Worm (Caenorhabditis elegans) whole organism, L2 larva: ENCODE results near the gene mrps-18B.
A peak's percentile ranks its signal among the peaks of the same experiment; 100 is the strongest.

Experiments
- C34F6.9 ChIP-seq: fragments of 150-350 bp; optimal IDR thresholded peaks from 2 replicates; lab custom pipeline; 2014; ENCODE audit warnings: missing biosample characterization, missing genetic modification characterization
- F13H6.1 ChIP-seq: sonication (generic microtip); optimal IDR thresholded peaks from 2 replicates; lab custom pipeline; 2016; ENCODE audit warnings: missing genetic modification characterization, missing compliant biosample characterization
- R02D3.7 ChIP-seq: fragments of 150-350 bp; optimal IDR thresholded peaks from 2 replicates; lab custom pipeline; 2014; ENCODE audit warnings: missing biosample characterization, missing genetic modification characterization
- Y55F3AM.14 ChIP-seq: fragments of 200-800 bp; sonication (Bioruptor generic); optimal IDR thresholded peaks from 2 replicates; lab custom pipeline; 2018; ENCODE audit warnings: mild to moderate bottlenecking, missing genetic modification characterization, missing compliant biosample characterization
- alr-1 ChIP-seq: fragments of 150-350 bp; optimal IDR thresholded peaks from 2 replicates; lab custom pipeline; 2014; ENCODE audit warnings: missing biosample characterization, missing genetic modification characterization
- ama-1 ChIP-seq: fragments of 150-350 bp; optimal IDR thresholded peaks from 2 replicates; lab custom pipeline; 2018; ENCODE audit warnings: inconsistent platforms
- blmp-1 ChIP-seq: sonication (generic microtip); optimal IDR thresholded peaks from 2 replicates; lab custom pipeline; 2017; ENCODE audit warnings: missing genetic modification characterization, mild to moderate bottlenecking, missing compliant biosample characterization, antibody characterized with exemption, moderate library complexity; ENCODE audit not compliant: insufficient read depth
- crh-2 ChIP-seq: sonication (generic microtip); optimal IDR thresholded peaks from 2 replicates; lab custom pipeline; 2017; ENCODE audit warnings: missing biosample characterization, missing genetic modification characterization
- dmd-4 ChIP-seq: sonication (generic microtip); optimal IDR thresholded peaks from 2 replicates; lab custom pipeline; 2017; ENCODE audit warnings: missing biosample characterization, missing genetic modification characterization
- egl-27 ChIP-seq: sonication (generic microtip); optimal IDR thresholded peaks from 3 replicates; lab custom pipeline; 2017; ENCODE audit warnings: missing biosample characterization, missing genetic modification reagents, missing genetic modification characterization
- elt-1 ChIP-seq: fragments of 150-350 bp; optimal IDR thresholded peaks from 2 replicates; lab custom pipeline; 2014; ENCODE audit warnings: missing biosample characterization, missing genetic modification characterization
- elt-3 ChIP-seq: sonication (generic microtip); optimal IDR thresholded peaks from 2 replicates; lab custom pipeline; 2017; ENCODE audit warnings: missing biosample characterization, missing genetic modification characterization
- fos-1 ChIP-seq: fragments of 150-350 bp; optimal IDR thresholded peaks from 2 replicates; lab custom pipeline; 2014; ENCODE audit warnings: missing biosample characterization, missing genetic modification characterization
- gmeb-1 ChIP-seq: fragments of 150-350 bp; optimal IDR thresholded peaks from 2 replicates; lab custom pipeline; 2014; ENCODE audit warnings: missing biosample characterization, missing genetic modification characterization
- lin-11 ChIP-seq: fragments of 150-350 bp; sonication (generic microtip); optimal IDR thresholded peaks from 2 replicates; lab custom pipeline; 2014; ENCODE audit warnings: missing biosample characterization, missing genetic modification characterization, inconsistent platforms, mixed read lengths
- lin-13 ChIP-seq: fragments of 150-350 bp; optimal IDR thresholded peaks from 2 replicates; lab custom pipeline; 2014; ENCODE audit warnings: missing biosample characterization, missing genetic modification reagents, missing genetic modification characterization
- lin-39 ChIP-seq: fragments of 150-350 bp; optimal IDR thresholded peaks from 2 replicates; lab custom pipeline; 2014; ENCODE audit warnings: missing biosample characterization, missing genetic modification reagents, missing genetic modification characterization
- lsy-2 ChIP-seq, 2 experiments: fragments of 150-350 bp in 1 of 2; sonication (generic microtip) in 1 of 2; optimal IDR thresholded peaks; 2 replicates each; lab custom pipeline; 2014 to 2017; ENCODE audit warnings: missing biosample characterization in 2 of 2, missing genetic modification characterization in 2 of 2
- mab-5 ChIP-seq: fragments of 150-350 bp; optimal IDR thresholded peaks from 2 replicates; lab custom pipeline; 2014; ENCODE audit warnings: missing biosample characterization, missing genetic modification characterization
- mbf-1 ChIP-seq: sonication (generic microtip); optimal IDR thresholded peaks from 2 replicates; lab custom pipeline; 2017; ENCODE audit warnings: missing biosample characterization, missing genetic modification characterization
- mdl-1 ChIP-seq, 2 experiments: fragments of 150-350 bp in 1 of 2; sonication (generic microtip) in 1 of 2; optimal IDR thresholded peaks; 2 replicates each; lab custom pipeline; 2017; ENCODE audit warnings: missing biosample characterization in 2 of 2, missing genetic modification characterization in 2 of 2
- nhr-11 ChIP-seq: fragments of 150-350 bp; optimal IDR thresholded peaks from 2 replicates; lab custom pipeline; 2014; ENCODE audit warnings: missing biosample characterization, missing genetic modification characterization
- nhr-129 ChIP-seq: fragments of 150-350 bp; optimal IDR thresholded peaks from 2 replicates; lab custom pipeline; 2014; ENCODE audit warnings: missing biosample characterization, missing genetic modification characterization
- nhr-21 ChIP-seq: fragments of 150-350 bp; optimal IDR thresholded peaks from 2 replicates; lab custom pipeline; 2014; ENCODE audit warnings: missing biosample characterization, missing genetic modification characterization
- nhr-23 ChIP-seq: fragments of 150-350 bp; optimal IDR thresholded peaks from 2 replicates; lab custom pipeline; 2014; ENCODE audit warnings: missing biosample characterization, missing genetic modification reagents, missing genetic modification characterization
- nhr-77 ChIP-seq: fragments of 150-350 bp; optimal IDR thresholded peaks from 2 replicates; lab custom pipeline; 2014; ENCODE audit warnings: missing biosample characterization, missing genetic modification characterization
- sem-4 ChIP-seq: fragments of 150-350 bp; optimal IDR thresholded peaks from 2 replicates; lab custom pipeline; 2014; ENCODE audit warnings: missing biosample characterization, missing genetic modification reagents, missing genetic modification characterization
- skn-1 ChIP-seq: sonication (generic microtip); optimal IDR thresholded peaks from 2 replicates; lab custom pipeline; 2017; ENCODE audit warnings: missing biosample characterization, missing genetic modification characterization
- sma-9 ChIP-seq, 2 experiments: fragments of 150-350 bp in 1 of 2; sonication (generic microtip) in 1 of 2; optimal IDR thresholded peaks; 2 replicates each; lab custom pipeline; 2014 to 2016; ENCODE audit warnings: missing genetic modification characterization in 2 of 2, mild to moderate bottlenecking in 1 of 2, missing biosample characterization in 1 of 2, missing compliant biosample characterization in 1 of 2, missing genetic modification reagents in 1 of 2, moderate library complexity in 1 of 2
- unc-62 ChIP-seq: fragments of 150-350 bp; optimal IDR thresholded peaks from 2 replicates; lab custom pipeline; 2014; ENCODE audit warnings: missing biosample characterization, missing genetic modification reagents, missing genetic modification characterization
- zag-1 ChIP-seq: fragments of 150-350 bp; optimal IDR thresholded peaks from 2 replicates; lab custom pipeline; 2014; ENCODE audit warnings: missing biosample characterization, missing genetic modification characterization
- ztf-1 ChIP-seq: fragments of 200-800 bp; sonication (Bioruptor generic); conservative IDR thresholded peaks from 2 replicates; pipeline ENCODE4 v1.3.6; 2022; ENCODE audit warnings: missing genetic modification characterization, missing compliant biosample characterization
- ztf-4 ChIP-seq: fragments of 150-350 bp; optimal IDR thresholded peaks from 2 replicates; lab custom pipeline; 2014; ENCODE audit warnings: missing biosample characterization, missing genetic modification characterization

The mrps-18B gene

ce11 chrII:8479337-8479736 lies 46.1 kb upstream of the mrps-18B start:
- TF ChIP-seq dmd-4 (tag; lab: Kevin White, UChicago) (no peak), alr-1 (tag; lab: Kevin White, UChicago) (no peak), lin-11 (tag; lab: Kevin White, UChicago) (no peak), ama-1 (peak; percentile 70), elt-3 (tag; lab: Kevin White, UChicago) (no peak), nhr-11 (tag; lab: Kevin White, UChicago) (no peak), F13H6.1 (no peak), lsy-2 (tag; optimal IDR thresholded peaks at IDR 0.05; lab: Kevin White, UChicago) (no peak), nhr-23 (tag; lab: Kevin White, UChicago) (no peak)

DNA sequence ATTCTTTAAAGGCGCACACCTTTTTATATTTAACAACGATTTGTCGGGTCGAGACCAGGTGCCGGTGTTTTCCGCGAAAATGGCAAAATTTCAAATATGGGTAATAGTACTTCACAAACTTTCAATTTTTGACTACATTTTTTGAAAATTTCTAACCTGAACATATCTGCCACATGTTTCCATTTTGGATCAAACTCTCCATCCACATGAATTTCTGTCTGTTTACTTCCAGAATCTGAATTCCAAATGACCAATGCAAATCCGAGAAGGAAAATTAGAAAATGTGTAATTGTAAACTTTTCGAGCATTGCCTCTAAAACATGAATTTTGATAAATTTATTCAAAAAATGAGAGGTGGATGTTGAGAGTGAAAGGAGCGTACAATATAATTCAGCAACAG lies 45.3 kb upstream of the mrps-18B start, which contains the start of gene lact-4:
lact-4 (minus strand) TSS at position 313 of the 400 bp plus-strand sequence.
- TF ChIP-seq sem-4 (tag; lab: Kevin White, UChicago) = no peak
- TF ChIP-seq nhr-11 (tag; lab: Kevin White, UChicago) = no peak
- no peak for TF ChIP-seq blmp-1 (tag; lab: Kevin White, UChicago)
- no peak for TF ChIP-seq nhr-23 (tag; lab: Kevin White, UChicago)
- TF ChIP-seq unc-62 = no peak
- no peak for TF ChIP-seq nhr-77 (tag; lab: Kevin White, UChicago)
- no peak for TF ChIP-seq zag-1
- no peak for TF ChIP-seq mbf-1 (tag; lab: Kevin White, UChicago)
- TF ChIP-seq elt-1 = no peak
- TF ChIP-seq ama-1 = no peak
- no peak for TF ChIP-seq mdl-1 (tag; optimal IDR thresholded peaks at IDR 0.05; lab: Kevin White, UChicago)
- no peak for TF ChIP-seq crh-2 (tag; lab: Kevin White, UChicago)
- TF ChIP-seq lin-13 (GFP tag; lab: Kevin White, UChicago) = no peak
- TF ChIP-seq lsy-2 (tag; optimal IDR thresholded peaks at IDR 0.05; lab: Kevin White, UChicago) = no peak
- no peak for TF ChIP-seq C34F6.9
- no peak for TF ChIP-seq R02D3.7
- TF ChIP-seq nhr-21 (tag; lab: Kevin White, UChicago) = no peak
- TF ChIP-seq gmeb-1 (tag; lab: Kevin White, UChicago) = no peak
- TF ChIP-seq mab-5 (tag; lab: Kevin White, UChicago) = no peak
- TF ChIP-seq Y55F3AM.14 (GFP tag; lab: Kevin White, UChicago) = no peak

- TF ChIP-seq nhr-129 (tag; lab: Kevin White, UChicago) = peak; percentile 29
- peak; percentile 58 for TF ChIP-seq ztf-4
- TF ChIP-seq ztf-1 (GFP tag; lab: Robert Waterston, UW) = no peak
- no peak for TF ChIP-seq egl-27 (tag; lab: Kevin White, UChicago)
- TF ChIP-seq R02D3.7 = no peak
- peak; percentile 41 for TF ChIP-seq C34F6.9
- TF ChIP-seq mab-5 (tag; lab: Kevin White, UChicago) = no peak
- TF ChIP-seq fos-1 (tag; lab: Kevin White, UChicago) = peak; percentile 5
- TF ChIP-seq F13H6.1 = peak; percentile 4
- TF ChIP-seq lsy-2 (tag; optimal IDR thresholded peaks at IDR 0.05; lab: Kevin White, UChicago) = peak in 1 of 2 experiments; percentile 24
- no peak for TF ChIP-seq lin-39 (tag; lab: Kevin White, UChicago)
- TF ChIP-seq crh-2 (tag; lab: Kevin White, UChicago) = peak; percentile 2
- peak; percentile 68 for TF ChIP-seq sma-9 (GFP tag; optimal IDR thresholded peaks at IDR 0.05; lab: Kevin White, UChicago)
- TF ChIP-seq sma-9 (tag; optimal IDR thresholded peaks at IDR 0.05; lab: Kevin White, UChicago) = no peak
Measured at ce11 chrII:8481033-8481708, 44.3 kb upstream of the mrps-18B start.

ce11 chrII:8481731-8482253 lies 43.7 kb upstream of the mrps-18B start, which contains the start of gene M05D6.5:
Gene M05D6.5 (minus strand): TSS chrII:8482203.
- peak; percentile 67 for TF ChIP-seq ztf-4
- TF ChIP-seq ama-1 = peak; percentile 20
- TF ChIP-seq alr-1 (tag; lab: Kevin White, UChicago) = no peak
- no peak for TF ChIP-seq skn-1 (tag; lab: Kevin White, UChicago)
- no peak for TF ChIP-seq ztf-1 (GFP tag; lab: Robert Waterston, UW)
